Fruit fly (Drosophila melanogaster) whole organism, pupa: Measurements from ENCODE around the gene Ssl1.

Experiments
- CG32121 ChIP-seq: fragments of 200-800 bp; sonication (Bioruptor generic); IDR thresholded peaks from 2 replicates; pipeline ENCODE4 v1.3.6; 2022; ENCODE audit warnings: missing biosample characterization, missing genetic modification characterization
- CG4496 ChIP-seq: fragments of 200-800 bp; sonication (Bioruptor generic); IDR thresholded peaks from 3 replicates; pipeline ENCODE4 v1.3.6; 2022; ENCODE audit warnings: missing biosample characterization, missing genetic modification characterization
- CG8159 ChIP-seq: fragments of 200-800 bp; sonication (Bioruptor generic); optimal IDR thresholded peaks from 3 replicates; lab custom pipeline; 2018; ENCODE audit warnings: missing biosample characterization, mild to moderate bottlenecking, missing genetic modification characterization, moderate library complexity
- CG8301 ChIP-seq: fragments of 200-800 bp; sonication (Bioruptor generic); optimal IDR thresholded peaks from 2 replicates; lab custom pipeline; 2018; ENCODE audit warnings: missing biosample characterization, mild to moderate bottlenecking, missing genetic modification characterization
- gl ChIP-seq: fragments of 200-800 bp; sonication (Bioruptor generic); optimal IDR thresholded peaks from 2 replicates; lab custom pipeline; 2018; ENCODE audit warnings: missing biosample characterization, mild to moderate bottlenecking, missing genetic modification characterization

DNA sequence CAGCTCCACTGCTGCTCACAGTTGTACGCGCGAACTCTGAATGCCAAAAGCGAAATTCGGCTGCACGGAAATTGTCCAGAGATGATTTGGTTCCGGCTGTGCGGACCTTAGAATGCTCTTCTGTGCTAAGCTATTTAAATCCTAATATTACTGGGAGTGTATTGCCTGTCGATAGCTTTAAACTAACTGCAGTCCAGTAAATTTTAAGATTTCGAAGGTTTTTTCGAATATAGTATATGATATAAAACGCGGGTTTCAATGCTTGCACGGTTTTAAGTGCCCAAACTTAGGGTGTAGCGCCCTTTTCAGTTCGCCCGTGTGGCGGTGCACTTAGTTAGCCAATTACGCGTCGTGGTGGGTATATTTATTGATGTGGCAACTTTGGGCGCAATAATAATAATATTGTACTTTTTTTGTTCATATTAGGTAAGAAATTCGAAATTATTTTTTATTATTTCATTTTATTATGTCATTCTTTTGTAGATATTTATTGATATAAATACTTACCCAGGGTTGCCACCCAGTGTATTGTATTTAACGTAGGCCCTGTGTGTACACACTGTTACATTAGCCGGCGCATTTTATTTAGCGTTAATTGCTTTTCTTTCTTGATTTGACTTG is at the start of gene Ssl1, which contains the start of gene Chro:
- TF ChIP-seq CG8301 (tag; lab: Kevin White, UChicago) = peak; percentile 100
- TF ChIP-seq CG4496 (GFP tag; lab: Robert Waterston, UW) = peak; percentile 100
- TF ChIP-seq gl (tag; lab: Kevin White, UChicago) = peak; percentile 99
- TF ChIP-seq CG32121 (GFP tag; lab: Robert Waterston, UW) = peak; percentile 100
- peak; percentile 100 for TF ChIP-seq CG8159
